Worm (Caenorhabditis elegans) whole organism, L4 larva: ENCODE results near the gene F14B8.5.

ENCODE experiments used
- F10B5.3 ChIP-seq: sonication (generic microtip); optimal IDR thresholded peaks from 2 replicates; lab custom pipeline; 2016; ENCODE audit warnings: mild to moderate bottlenecking, missing genetic modification characterization, missing compliant biosample characterization
- F26F4.8 ChIP-seq: fragments of 200-800 bp; sonication (Bioruptor generic); conservative IDR thresholded peaks from 2 replicates; pipeline ENCODE4 v1.3.6; 2022; ENCODE audit warnings: missing genetic modification characterization, missing compliant biosample characterization
- F49E8.2 ChIP-seq: sonication (generic microtip); optimal IDR thresholded peaks from 2 replicates; lab custom pipeline; 2016; ENCODE audit warnings: missing compliant biosample characterization, mild to moderate bottlenecking, missing genetic modification characterization, borderline replicate concordance
- T26A8.4 ChIP-seq: fragments of 200-800 bp; sonication (Bioruptor generic); IDR thresholded peaks from 2 replicates; pipeline ENCODE4 v1.3.6; 2022; ENCODE audit warnings: missing genetic modification characterization, missing compliant biosample characterization
- Y5F2A.4 ChIP-seq: fragments of 200-800 bp; sonication (Bioruptor generic); optimal IDR thresholded peaks from 2 replicates; lab custom pipeline; 2018; ENCODE audit warnings: mild to moderate bottlenecking, missing genetic modification characterization, missing compliant biosample characterization
- aha-1 ChIP-seq: fragments of 150-350 bp; peaks from one replicate; lab custom pipeline; 2014; ENCODE audit warnings: missing biosample characterization, missing genetic modification characterization
- ama-1 ChIP-seq: fragments of 150-350 bp; optimal IDR thresholded peaks from 2 replicates; lab custom pipeline; 2014; ENCODE audit warnings: inconsistent platforms, mixed read lengths
- ceh-28 ChIP-seq: fragments of 150-350 bp; optimal IDR thresholded peaks from 2 replicates; lab custom pipeline; 2014; ENCODE audit warnings: missing biosample characterization, missing genetic modification reagents, missing genetic modification characterization
- ceh-62 ChIP-seq: sonication (generic microtip); optimal IDR thresholded peaks from 2 replicates; lab custom pipeline; 2017; ENCODE audit warnings: missing biosample characterization, missing genetic modification characterization
- daf-12 ChIP-seq: fragments of 150-350 bp; optimal IDR thresholded peaks from 2 replicates; lab custom pipeline; 2014; ENCODE audit warnings: missing biosample characterization, missing genetic modification reagents, missing genetic modification characterization
- daf-16 ChIP-seq, 3 experiments: sonication (generic microtip); optimal IDR thresholded peaks; 2 replicates each; lab custom pipeline; 2016 to 2017; ENCODE audit warnings: missing genetic modification characterization in 3 of 3, missing genetic modification reagents in 3 of 3, mild to moderate bottlenecking in 2 of 3, missing compliant biosample characterization in 2 of 3, missing biosample characterization in 1 of 3, moderate library complexity in 1 of 3
- dmd-6 ChIP-seq: fragments of 200-800 bp; sonication (Bioruptor generic); IDR thresholded peaks from 2 replicates; pipeline ENCODE4 v1.3.6; 2022; ENCODE audit warnings: missing genetic modification reagents, missing genetic modification characterization, missing compliant biosample characterization
- dmd-9 ChIP-seq: fragments of 200-800 bp; sonication (Bioruptor generic); IDR thresholded peaks from 2 replicates; pipeline ENCODE4 v1.3.6; 2022; ENCODE audit warnings: missing genetic modification reagents, missing genetic modification characterization, missing compliant biosample characterization
- dve-1 ChIP-seq: sonication (generic microtip); optimal IDR thresholded peaks from 2 replicates; lab custom pipeline; 2017; ENCODE audit warnings: antibody characterized with exemption, mild to moderate bottlenecking, missing genetic modification characterization, missing compliant biosample characterization; ENCODE audit not compliant: insufficient read depth
- fkh-10 ChIP-seq: fragments of 150-350 bp; optimal IDR thresholded peaks from 2 replicates; lab custom pipeline; 2014; ENCODE audit warnings: missing biosample characterization, missing genetic modification reagents, missing genetic modification characterization
- hlh-11 ChIP-seq: fragments of 200-800 bp; sonication (Bioruptor generic); optimal IDR thresholded peaks from 2 replicates; lab custom pipeline; 2018; ENCODE audit warnings: mild to moderate bottlenecking, missing genetic modification characterization, missing compliant biosample characterization
- hlh-30 ChIP-seq: sonication (generic microtip); optimal IDR thresholded peaks from 2 replicates; lab custom pipeline; 2017; ENCODE audit warnings: antibody characterized with exemption, mild to moderate bottlenecking, missing genetic modification characterization, missing compliant biosample characterization; ENCODE audit not compliant: insufficient read depth
- lin-1 ChIP-seq: fragments of 200-800 bp; sonication (Bioruptor generic); IDR thresholded peaks from 2 replicates; pipeline ENCODE4 v1.3.6; 2022; ENCODE audit warnings: missing genetic modification reagents, missing genetic modification characterization, missing compliant biosample characterization
- lin-39 ChIP-seq: fragments of 150-350 bp; optimal IDR thresholded peaks from 2 replicates; lab custom pipeline; 2014; ENCODE audit warnings: missing biosample characterization, missing genetic modification reagents, missing genetic modification characterization
- lsy-2 ChIP-seq, 2 experiments: fragments of 150-350 bp in 1 of 2; sonication (generic microtip) in 1 of 2; optimal IDR thresholded peaks; 2 replicates each; lab custom pipeline; 2014 to 2017; ENCODE audit warnings: missing biosample characterization in 2 of 2, missing genetic modification characterization in 2 of 2
- madf-5 ChIP-seq, 2 experiments: fragments of 200-800 bp; sonication (Bioruptor generic); IDR thresholded peaks; 2 replicates each; pipeline ENCODE4 v1.3.6; 2022; ENCODE audit warnings: missing compliant biosample characterization in 2 of 2, missing genetic modification characterization in 2 of 2
- madf-9 ChIP-seq: fragments of 200-800 bp; sonication (Bioruptor generic); conservative IDR thresholded peaks from 2 replicates; pipeline ENCODE4 v1.3.6; 2022; ENCODE audit warnings: missing genetic modification reagents, missing genetic modification characterization, missing compliant biosample characterization
- mdl-1 ChIP-seq, 2 experiments: fragments of 150-350 bp in 1 of 2; sonication (generic microtip) in 1 of 2; optimal IDR thresholded peaks; 2 replicates each; lab custom pipeline; 2014 to 2017; ENCODE audit warnings: missing biosample characterization in 2 of 2, missing genetic modification characterization in 2 of 2
- mdt-29 ChIP-seq: fragments of 200-800 bp; sonication (Bioruptor generic); IDR thresholded peaks from 2 replicates; pipeline ENCODE4 v1.3.6; 2022; ENCODE audit warnings: missing genetic modification reagents, missing genetic modification characterization, missing compliant biosample characterization
- mep-1 ChIP-seq: fragments of 150-350 bp; sonication (generic microtip); optimal IDR thresholded peaks from 3 replicates; lab custom pipeline; 2014; ENCODE audit warnings: missing biosample characterization, missing genetic modification characterization
- mes-2 ChIP-seq: sonication (generic microtip); optimal IDR thresholded peaks from 2 replicates; lab custom pipeline; 2016; ENCODE audit warnings: missing genotype, mild to moderate bottlenecking, missing genetic modification characterization, missing compliant biosample characterization; ENCODE audit not compliant: poor library complexity, severe bottlenecking
- nhr-25 ChIP-seq: sonication (generic microtip); optimal IDR thresholded peaks from 2 replicates; lab custom pipeline; 2017; ENCODE audit warnings: missing genetic modification characterization, mild to moderate bottlenecking, missing compliant biosample characterization, antibody characterized with exemption, moderate library complexity, borderline replicate concordance; ENCODE audit not compliant: insufficient read depth
- nhr-28 ChIP-seq: fragments of 150-350 bp; optimal IDR thresholded peaks from 2 replicates; lab custom pipeline; 2014; ENCODE audit warnings: missing biosample characterization, missing genetic modification characterization
- nhr-42 ChIP-seq: fragments of 200-800 bp; sonication (Bioruptor generic); IDR thresholded peaks from 2 replicates; pipeline ENCODE4 v1.3.6; 2022; ENCODE audit warnings: missing genetic modification characterization, missing compliant biosample characterization
- nhr-77 ChIP-seq: fragments of 150-350 bp; optimal IDR thresholded peaks from 2 replicates; lab custom pipeline; 2014; ENCODE audit warnings: missing biosample characterization, missing genetic modification characterization
- pha-4 ChIP-seq, 2 experiments: fragments of 150-350 bp in 1 of 2; fragments of 200-800 bp in 1 of 2; sonication (Bioruptor generic) in 1 of 2; IDR thresholded peaks in 1 of 2; optimal IDR thresholded peaks in 1 of 2; 2 replicates each; pipeline versions ENCODE4 v1.3.6 to Lab custom; 2014 to 2022; ENCODE audit warnings: missing genetic modification characterization in 2 of 2, missing genetic modification reagents in 2 of 2, missing biosample characterization in 1 of 2, missing compliant biosample characterization in 1 of 2
- pqm-1 ChIP-seq: sonication (generic microtip); optimal IDR thresholded peaks from 2 replicates; lab custom pipeline; 2017; ENCODE audit warnings: missing biosample characterization, missing genetic modification characterization
- rbr-2 ChIP-seq: sonication (generic microtip); optimal IDR thresholded peaks from 2 replicates; lab custom pipeline; 2016; ENCODE audit warnings: missing genotype, missing genetic modification characterization, missing compliant biosample characterization
- sdz-12 ChIP-seq: fragments of 200-800 bp; sonication (Bioruptor generic); optimal IDR thresholded peaks from 2 replicates; lab custom pipeline; 2018; ENCODE audit warnings: mild to moderate bottlenecking, missing genetic modification characterization, missing compliant biosample characterization
- snpc-1.2 ChIP-seq: fragments of 200-800 bp; sonication (Bioruptor generic); IDR thresholded peaks from 2 replicates; pipeline ENCODE4 v1.3.6; 2022; ENCODE audit warnings: missing genetic modification reagents, missing genetic modification characterization, missing compliant biosample characterization
- snpc-4 ChIP-seq: fragments of 150-350 bp; optimal IDR thresholded peaks from 2 replicates; lab custom pipeline; 2014; ENCODE audit warnings: missing biosample characterization, missing genetic modification characterization
- spr-1 ChIP-seq: sonication (generic microtip); optimal IDR thresholded peaks from 2 replicates; lab custom pipeline; 2016; ENCODE audit warnings: mild to moderate bottlenecking, missing genetic modification characterization, missing compliant biosample characterization
- tag-97 ChIP-seq: fragments of 200-800 bp; sonication (Bioruptor generic); IDR thresholded peaks from 2 replicates; pipeline ENCODE4 v1.3.6; 2022; ENCODE audit warnings: missing genetic modification characterization, missing compliant biosample characterization
- tra-1 ChIP-seq: fragments of 200-800 bp; sonication (Bioruptor generic); IDR thresholded peaks from 2 replicates; pipeline ENCODE4 v1.3.6; 2022; ENCODE audit warnings: missing genetic modification reagents, missing genetic modification characterization, missing compliant biosample characterization
- unc-62 ChIP-seq, 3 experiments: fragments of 150-350 bp in 1 of 3; sonication (generic microtip); optimal IDR thresholded peaks in 2 of 3; peaks in 1 of 3; 1 replicate in 1 of 3; 2 replicates in 2 of 3; lab custom pipeline; 2014 to 2017; ENCODE audit warnings: missing biosample characterization in 3 of 3, missing genetic modification characterization in 3 of 3, missing genetic modification reagents in 3 of 3, missing genotype in 1 of 3
- zag-1 ChIP-seq: fragments of 150-350 bp; optimal IDR thresholded peaks from 2 replicates; lab custom pipeline; 2014; ENCODE audit warnings: missing biosample characterization, missing genetic modification characterization
- zip-11 ChIP-seq: fragments of 200-800 bp; sonication (Bioruptor generic); IDR thresholded peaks from 2 replicates; pipeline ENCODE4 v1.3.6; 2022; ENCODE audit warnings: missing genetic modification characterization, missing compliant biosample characterization
- ztf-11 ChIP-seq: fragments of 150-350 bp; optimal IDR thresholded peaks from 2 replicates; lab custom pipeline; 2014; ENCODE audit warnings: missing biosample characterization, missing genetic modification characterization

F14B8.5 gene

DNA sequence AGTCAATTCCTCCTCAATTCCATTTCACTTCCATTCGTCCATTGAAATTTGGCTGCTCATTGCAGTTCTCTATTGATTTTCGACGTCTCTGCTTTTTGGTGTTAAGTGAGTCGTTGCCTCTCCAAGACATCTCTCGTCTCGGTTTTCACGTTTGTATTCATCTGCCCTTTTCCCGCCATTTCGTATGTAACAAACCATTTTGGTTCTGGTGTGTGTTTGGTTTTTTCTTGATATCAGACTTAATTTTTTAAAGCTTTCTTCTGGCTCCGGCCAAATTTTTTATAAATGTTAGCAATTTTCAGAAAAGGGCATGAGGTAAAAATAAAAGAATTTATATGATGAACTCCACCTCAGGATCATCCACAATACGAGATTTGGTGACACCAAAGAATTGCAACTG is 6.9 kb upstream of the F14B8.5 start, which contains the start of gene C16E9.2:
Gene C16E9.2, plus strand, starts transcription at position 301 of the 400 bp plus-strand sequence.
- TF ChIP-seq hlh-30 (tag; lab: Kevin White, UChicago) (no peak), nhr-42 (GFP tag; lab: Robert Waterston, UW) (no peak), aha-1 (no peak), lin-39 (tag; lab: Kevin White, UChicago) (no peak), unc-62 (GFP tag; optimal IDR thresholded peaks at IDR 0.05 in 1 of 2; lab: Kevin White, UChicago) (peak in 1 of 2 experiments; percentile 35), unc-62 (tag; optimal IDR thresholded peaks at IDR 0.05; lab: Kevin White, UChicago) (no peak), spr-1 (tag; lab: Kevin White, UChicago) (no peak)

DNA sequence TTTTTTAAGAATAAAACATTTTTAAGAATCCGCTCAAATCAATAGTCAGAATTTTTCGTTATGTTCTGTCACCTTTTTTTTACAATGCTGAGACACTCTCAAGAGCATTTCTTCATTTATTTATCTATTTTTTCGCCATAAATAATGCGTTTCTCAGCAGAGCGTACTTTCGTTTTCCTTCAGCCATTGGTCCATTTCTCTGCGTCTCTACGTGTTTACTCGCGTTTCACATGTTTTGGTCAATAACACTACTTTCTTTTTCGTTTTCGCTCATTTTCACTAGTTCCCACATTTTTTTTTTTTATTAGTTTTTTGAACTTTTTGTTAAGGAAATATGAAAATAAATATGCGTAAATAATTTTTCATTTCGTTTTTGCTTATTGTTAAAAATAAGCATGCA is 5.9 kb upstream of the F14B8.5 start:
- TF ChIP-seq unc-62 (GFP tag; optimal IDR thresholded peaks at IDR 0.05 in 1 of 2; lab: Kevin White, UChicago) (peak in 1 of 2 experiments; percentile 46), unc-62 (tag; optimal IDR thresholded peaks at IDR 0.05; lab: Kevin White, UChicago) (no peak), Y5F2A.4 (GFP tag; lab: Kevin White, UChicago) (no peak), mep-1 (tag; lab: Kevin White, UChicago) (peak; percentile 51), hlh-11 (peak; percentile 40), mdl-1 (tag; optimal IDR thresholded peaks at IDR 0.05; lab: Kevin White, UChicago) (peak in 1 of 2 experiments; percentile 33), dmd-9 (no peak), snpc-4 (tag; lab: Kevin White, UChicago) (no peak), daf-16 (GFP tag; optimal IDR thresholded peaks at IDR 0.05; lab: Kevin White, UChicago) (peak in 1 of 2 experiments; percentile 85), daf-16 (tag; optimal IDR thresholded peaks at IDR 0.05; lab: Kevin White, UChicago) (peak; percentile 96), lin-1 (GFP tag; lab: Robert Waterston, UW) (no peak), aha-1 (peak; percentile 78), ceh-28 (no peak), ztf-11 (tag; lab: Kevin White, UChicago) (no peak), dve-1 (tag; lab: Kevin White, UChicago) (peak; percentile 53), F26F4.8 (no peak), lsy-2 (tag; optimal IDR thresholded peaks at IDR 0.05; lab: Kevin White, UChicago) (peak in 1 of 2 experiments; percentile 71), madf-5 (GFP tag; IDR thresholded peaks at IDR 0.05; lab: Robert Waterston, UW) (no peak), nhr-28 (tag; lab: Kevin White, UChicago) (peak; percentile 47), pha-4 (GFP tag; IDR thresholded peaks at IDR 0.05; lab: Robert Waterston, UW) (no peak), pha-4 (tag; optimal IDR thresholded peaks at IDR 0.05; lab: Kevin White, UChicago) (peak; percentile 74), mes-2 (tag; lab: Kevin White, UChicago) (no peak), rbr-2 (tag; lab: Kevin White, UChicago) (peak; percentile 9), sdz-12 (no peak), nhr-77 (tag; lab: Kevin White, UChicago) (peak; percentile 52), lin-39 (tag; lab: Kevin White, UChicago) (no peak), fkh-10 (GFP tag; lab: Kevin White, UChicago) (no peak), ama-1 (lab: Kevin White, UChicago) (no peak), nhr-42 (GFP tag; lab: Robert Waterston, UW) (no peak), hlh-30 (tag; lab: Kevin White, UChicago) (peak; percentile 72), zag-1 (no peak)

DNA sequence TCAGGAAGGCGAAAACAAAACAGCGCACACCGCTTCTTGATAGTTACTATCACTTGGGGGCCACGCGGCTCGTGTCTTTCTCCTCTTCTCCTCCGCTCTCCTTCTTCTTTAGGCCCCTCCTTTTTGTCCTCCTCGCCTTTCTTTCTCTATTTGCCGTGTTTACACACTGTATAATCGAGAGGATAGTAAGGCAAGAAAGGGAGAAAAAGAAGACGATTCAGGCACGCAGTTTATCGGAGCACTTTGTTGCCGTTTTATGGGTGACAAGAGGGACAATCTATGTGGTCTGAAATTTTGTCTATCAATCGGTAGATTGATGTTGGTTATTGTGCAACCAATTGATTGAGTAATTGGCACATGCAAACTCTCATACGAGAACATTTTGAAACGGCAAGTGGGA is 3.6 kb upstream of the F14B8.5 start, which contains the start of gene F14B8.6:
Gene F14B8.6, minus strand, starts transcription at position 292 of the 400 bp plus-strand sequence.
- TF ChIP-seq madf-9 (no peak), ceh-62 (tag; lab: Kevin White, UChicago) (no peak), pha-4 (GFP tag; IDR thresholded peaks at IDR 0.05; lab: Robert Waterston, UW) (no peak), pha-4 (tag; optimal IDR thresholded peaks at IDR 0.05; lab: Kevin White, UChicago) (peak; percentile 3), snpc-1.2 (GFP tag; lab: Robert Waterston, UW) (no peak), nhr-28 (tag; lab: Kevin White, UChicago) (peak; percentile 43), lin-1 (GFP tag; lab: Robert Waterston, UW) (no peak), tag-97 (GFP tag; lab: Robert Waterston, UW) (no peak), hlh-11 (peak; percentile 74), pqm-1 (tag; lab: Kevin White, UChicago) (peak; percentile 17), daf-16 (GFP tag; optimal IDR thresholded peaks at IDR 0.05; lab: Kevin White, UChicago) (no peak), daf-16 (tag; optimal IDR thresholded peaks at IDR 0.05; lab: Kevin White, UChicago) (peak; percentile 78), dmd-6 (GFP tag; lab: Robert Waterston, UW) (peak; percentile 84), aha-1 (peak; percentile 13), hlh-30 (tag; lab: Kevin White, UChicago) (peak; percentile 9), F10B5.3 (tag; lab: Kevin White, UChicago) (no peak), mdt-29 (GFP tag; lab: Robert Waterston, UW) (no peak), T26A8.4 (GFP tag; lab: Robert Waterston, UW) (no peak), tra-1 (GFP tag; lab: Robert Waterston, UW) (0 out of 2 replicates have a peak, but pooled peaks have one; percentile 15), F49E8.2 (tag; lab: Kevin White, UChicago) (no peak), daf-12 (tag; lab: Kevin White, UChicago) (no peak), unc-62 (GFP tag; optimal IDR thresholded peaks at IDR 0.05 in 1 of 2; lab: Kevin White, UChicago) (no peak), unc-62 (tag; optimal IDR thresholded peaks at IDR 0.05; lab: Kevin White, UChicago) (no peak), nhr-25 (tag; lab: Kevin White, UChicago) (no peak), lin-39 (tag; lab: Kevin White, UChicago) (no peak), zip-11 (no peak)
